Worm (Caenorhabditis elegans) whole organism, L2 larva: Measurements from ENCODE around the gene idpp-12.
A peak's percentile ranks its signal among the peaks of the same experiment; 100 is the strongest.
"Not testable (repeated sequence)": the region's sequence is repeated elsewhere in the genome, so short reads cannot be mapped to it uniquely, and the experiment has no call there.

Experiments
- C34F6.9 ChIP-seq: fragments of 150-350 bp; optimal IDR thresholded peaks from 2 replicates; lab custom pipeline; 2014; ENCODE audit warnings: missing biosample characterization, missing genetic modification characterization
- R02D3.7 ChIP-seq: fragments of 150-350 bp; optimal IDR thresholded peaks from 2 replicates; lab custom pipeline; 2014; ENCODE audit warnings: missing biosample characterization, missing genetic modification characterization
- Y55F3AM.14 ChIP-seq: fragments of 200-800 bp; sonication (Bioruptor generic); optimal IDR thresholded peaks from 2 replicates; lab custom pipeline; 2018; ENCODE audit warnings: mild to moderate bottlenecking, missing genetic modification characterization, missing compliant biosample characterization
- alr-1 ChIP-seq: fragments of 150-350 bp; optimal IDR thresholded peaks from 2 replicates; lab custom pipeline; 2014; ENCODE audit warnings: missing biosample characterization, missing genetic modification characterization
- aly-2 ChIP-seq: fragments of 150-350 bp; optimal IDR thresholded peaks from 2 replicates; lab custom pipeline; 2014; ENCODE audit warnings: missing biosample characterization, missing genetic modification characterization
- ama-1 ChIP-seq: fragments of 150-350 bp; optimal IDR thresholded peaks from 2 replicates; lab custom pipeline; 2018; ENCODE audit warnings: inconsistent platforms
- ceh-16 ChIP-seq: fragments of 150-350 bp; optimal IDR thresholded peaks from 2 replicates; lab custom pipeline; 2014; ENCODE audit warnings: missing biosample characterization, missing genetic modification characterization
- ceh-82 ChIP-seq: fragments of 150-350 bp; optimal IDR thresholded peaks from 2 replicates; lab custom pipeline; 2014; ENCODE audit warnings: missing biosample characterization, missing genetic modification characterization
- crh-2 ChIP-seq: sonication (generic microtip); optimal IDR thresholded peaks from 2 replicates; lab custom pipeline; 2017; ENCODE audit warnings: missing biosample characterization, missing genetic modification characterization
- egl-27 ChIP-seq: sonication (generic microtip); optimal IDR thresholded peaks from 3 replicates; lab custom pipeline; 2017; ENCODE audit warnings: missing biosample characterization, missing genetic modification reagents, missing genetic modification characterization
- elt-1 ChIP-seq: fragments of 150-350 bp; optimal IDR thresholded peaks from 2 replicates; lab custom pipeline; 2014; ENCODE audit warnings: missing biosample characterization, missing genetic modification characterization
- elt-3 ChIP-seq: sonication (generic microtip); optimal IDR thresholded peaks from 2 replicates; lab custom pipeline; 2017; ENCODE audit warnings: missing biosample characterization, missing genetic modification characterization
- fos-1 ChIP-seq: fragments of 150-350 bp; optimal IDR thresholded peaks from 2 replicates; lab custom pipeline; 2014; ENCODE audit warnings: missing biosample characterization, missing genetic modification characterization
- lin-11 ChIP-seq: fragments of 150-350 bp; sonication (generic microtip); optimal IDR thresholded peaks from 2 replicates; lab custom pipeline; 2014; ENCODE audit warnings: missing biosample characterization, missing genetic modification characterization, inconsistent platforms, mixed read lengths
- lin-13 ChIP-seq: fragments of 150-350 bp; optimal IDR thresholded peaks from 2 replicates; lab custom pipeline; 2014; ENCODE audit warnings: missing biosample characterization, missing genetic modification reagents, missing genetic modification characterization
- lin-39 ChIP-seq: fragments of 150-350 bp; optimal IDR thresholded peaks from 2 replicates; lab custom pipeline; 2014; ENCODE audit warnings: missing biosample characterization, missing genetic modification reagents, missing genetic modification characterization
- lsy-2 ChIP-seq, 2 experiments: fragments of 150-350 bp in 1 of 2; sonication (generic microtip) in 1 of 2; optimal IDR thresholded peaks; 2 replicates each; lab custom pipeline; 2014 to 2017; ENCODE audit warnings: missing biosample characterization in 2 of 2, missing genetic modification characterization in 2 of 2
- mbf-1 ChIP-seq: sonication (generic microtip); optimal IDR thresholded peaks from 2 replicates; lab custom pipeline; 2017; ENCODE audit warnings: missing biosample characterization, missing genetic modification characterization
- nhr-11 ChIP-seq: fragments of 150-350 bp; optimal IDR thresholded peaks from 2 replicates; lab custom pipeline; 2014; ENCODE audit warnings: missing biosample characterization, missing genetic modification characterization
- nhr-12 ChIP-seq: fragments of 150-350 bp; optimal IDR thresholded peaks from 2 replicates; lab custom pipeline; 2014; ENCODE audit warnings: missing biosample characterization, missing genetic modification characterization
- nhr-129 ChIP-seq: fragments of 150-350 bp; optimal IDR thresholded peaks from 2 replicates; lab custom pipeline; 2014; ENCODE audit warnings: missing biosample characterization, missing genetic modification characterization
- nhr-21 ChIP-seq: fragments of 150-350 bp; optimal IDR thresholded peaks from 2 replicates; lab custom pipeline; 2014; ENCODE audit warnings: missing biosample characterization, missing genetic modification characterization
- nhr-23 ChIP-seq: fragments of 150-350 bp; optimal IDR thresholded peaks from 2 replicates; lab custom pipeline; 2014; ENCODE audit warnings: missing biosample characterization, missing genetic modification reagents, missing genetic modification characterization
- nhr-237 ChIP-seq: fragments of 150-350 bp; optimal IDR thresholded peaks from 2 replicates; lab custom pipeline; 2014; ENCODE audit warnings: missing biosample characterization, missing genetic modification characterization
- nhr-25 ChIP-seq: fragments of 150-350 bp; sonication (generic microtip); optimal IDR thresholded peaks from 3 replicates; lab custom pipeline; 2014; ENCODE audit warnings: missing biosample characterization, missing genetic modification characterization
- nhr-6 ChIP-seq: fragments of 150-350 bp; optimal IDR thresholded peaks from 2 replicates; lab custom pipeline; 2014; ENCODE audit warnings: missing biosample characterization, missing genetic modification characterization
- nhr-77 ChIP-seq: fragments of 150-350 bp; optimal IDR thresholded peaks from 2 replicates; lab custom pipeline; 2014; ENCODE audit warnings: missing biosample characterization, missing genetic modification characterization
- peb-1 ChIP-seq: fragments of 150-350 bp; optimal IDR thresholded peaks from 2 replicates; lab custom pipeline; 2014; ENCODE audit warnings: missing biosample characterization, missing genetic modification characterization
- sem-4 ChIP-seq: fragments of 150-350 bp; optimal IDR thresholded peaks from 2 replicates; lab custom pipeline; 2014; ENCODE audit warnings: missing biosample characterization, missing genetic modification reagents, missing genetic modification characterization
- skn-1 ChIP-seq: sonication (generic microtip); optimal IDR thresholded peaks from 2 replicates; lab custom pipeline; 2017; ENCODE audit warnings: missing biosample characterization, missing genetic modification characterization
- sma-3 ChIP-seq: sonication (generic microtip); optimal IDR thresholded peaks from 2 replicates; lab custom pipeline; 2016; ENCODE audit warnings: missing genetic modification reagents, missing genetic modification characterization, missing compliant biosample characterization
- sma-9 ChIP-seq, 2 experiments: fragments of 150-350 bp in 1 of 2; sonication (generic microtip) in 1 of 2; optimal IDR thresholded peaks; 2 replicates each; lab custom pipeline; 2014 to 2016; ENCODE audit warnings: missing genetic modification characterization in 2 of 2, mild to moderate bottlenecking in 1 of 2, missing biosample characterization in 1 of 2, missing compliant biosample characterization in 1 of 2, missing genetic modification reagents in 1 of 2, moderate library complexity in 1 of 2
- unc-39 ChIP-seq: fragments of 150-350 bp; optimal IDR thresholded peaks from 2 replicates; lab custom pipeline; 2014; ENCODE audit warnings: missing biosample characterization, missing genetic modification characterization
- ztf-11 ChIP-seq: sonication (generic microtip); optimal IDR thresholded peaks from 2 replicates; lab custom pipeline; 2017; ENCODE audit warnings: missing biosample characterization, missing genetic modification characterization
- ztf-4 ChIP-seq: fragments of 150-350 bp; optimal IDR thresholded peaks from 2 replicates; lab custom pipeline; 2014; ENCODE audit warnings: missing biosample characterization, missing genetic modification characterization

idpp-12 gene

ce11 chrIV:3303690-3304089 is at the start of gene idpp-12:
Gene idpp-12, plus strand, starts transcription at chrIV:3303990.
- TF ChIP-seq ceh-82 (tag; lab: Kevin White, UChicago); unc-39 (tag; lab: Kevin White, UChicago); aly-2: not testable (repeated sequence)

DNA sequence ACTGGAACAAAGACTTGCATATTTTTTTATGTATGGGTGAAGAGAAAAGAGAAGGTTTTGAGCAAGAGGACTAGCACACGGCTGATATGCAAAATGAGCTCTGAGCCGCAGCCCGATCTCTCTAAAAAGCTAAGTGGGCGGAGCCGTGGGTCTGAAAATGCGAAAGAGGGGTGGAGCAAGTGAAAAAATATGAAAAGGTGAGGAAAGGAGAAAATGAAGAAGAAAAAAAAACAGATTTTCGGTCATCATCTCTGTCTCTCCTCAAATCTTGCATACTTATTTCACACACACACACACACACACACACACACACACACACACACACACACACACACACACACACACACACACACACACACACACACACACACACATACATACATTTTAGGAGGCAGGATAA is 49.3 kb upstream of the idpp-12 start, which contains the start of gene dmd-9:
dmd-9 (minus strand) TSS at position 101 of the 400 bp plus-strand sequence.
- TF ChIP-seq aly-2 = no peak
- TF ChIP-seq nhr-11 (tag; lab: Kevin White, UChicago) = no peak
- no peak for TF ChIP-seq nhr-237 (tag; lab: Kevin White, UChicago)
- no peak for TF ChIP-seq nhr-12 (tag; lab: Kevin White, UChicago)
- no peak for TF ChIP-seq R02D3.7
- no peak for TF ChIP-seq sem-4
- no peak for TF ChIP-seq egl-27
- TF ChIP-seq sma-9 (GFP tag; optimal IDR thresholded peaks at IDR 0.05; lab: Kevin White, UChicago) = no peak
- TF ChIP-seq sma-9 (tag; optimal IDR thresholded peaks at IDR 0.05; lab: Kevin White, UChicago) = no peak
- TF ChIP-seq nhr-25 (tag; lab: Kevin White, UChicago) = no peak
- TF ChIP-seq lin-13 (GFP tag; lab: Kevin White, UChicago) = no peak
- no peak for TF ChIP-seq ztf-11 (tag; lab: Kevin White, UChicago)
- TF ChIP-seq ztf-4 = no peak
- TF ChIP-seq C34F6.9 (tag; lab: Kevin White, UChicago) = no peak
- TF ChIP-seq peb-1 = no peak
- no peak for TF ChIP-seq mbf-1 (tag; lab: Kevin White, UChicago)
- TF ChIP-seq Y55F3AM.14 = no peak
- no peak for TF ChIP-seq ama-1 (lab: Kevin White, UChicago)
- TF ChIP-seq fos-1 = no peak
- no peak for TF ChIP-seq nhr-129
- TF ChIP-seq nhr-77 (tag; lab: Kevin White, UChicago) = no peak
- TF ChIP-seq, all 48 proteins: peak for 0

DNA sequence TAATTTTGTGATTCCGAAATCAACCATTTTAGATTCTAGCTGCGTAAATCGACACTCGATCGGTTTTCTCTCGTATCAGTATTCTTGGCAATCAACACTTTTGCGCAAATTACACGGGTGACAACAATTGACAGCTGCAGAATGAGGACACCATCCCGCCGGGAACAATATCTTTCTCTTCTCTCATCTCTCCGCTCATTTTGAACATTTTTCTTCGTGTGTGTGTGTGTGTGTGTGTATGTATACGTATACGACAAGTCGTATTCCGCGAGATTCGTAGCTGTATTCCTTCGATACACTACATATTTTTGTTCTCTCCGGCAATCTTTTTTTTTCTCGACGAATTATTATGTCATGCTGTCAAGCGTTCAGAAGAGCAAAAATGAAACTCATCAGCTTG is 46.9 kb upstream of the idpp-12 start:
- no peak for TF ChIP-seq sma-3
- TF ChIP-seq skn-1 (tag; lab: Kevin White, UChicago) = no peak
- no peak for TF ChIP-seq lsy-2 (tag; optimal IDR thresholded peaks at IDR 0.05; lab: Kevin White, UChicago)
- TF ChIP-seq nhr-21 = peak; percentile 9
- TF ChIP-seq lin-11 (tag; lab: Kevin White, UChicago) = no peak
- TF ChIP-seq nhr-77 (tag; lab: Kevin White, UChicago) = no peak
- no peak for TF ChIP-seq nhr-6 (tag; lab: Kevin White, UChicago)
- TF ChIP-seq, all 48 proteins: peak for 1

DNA sequence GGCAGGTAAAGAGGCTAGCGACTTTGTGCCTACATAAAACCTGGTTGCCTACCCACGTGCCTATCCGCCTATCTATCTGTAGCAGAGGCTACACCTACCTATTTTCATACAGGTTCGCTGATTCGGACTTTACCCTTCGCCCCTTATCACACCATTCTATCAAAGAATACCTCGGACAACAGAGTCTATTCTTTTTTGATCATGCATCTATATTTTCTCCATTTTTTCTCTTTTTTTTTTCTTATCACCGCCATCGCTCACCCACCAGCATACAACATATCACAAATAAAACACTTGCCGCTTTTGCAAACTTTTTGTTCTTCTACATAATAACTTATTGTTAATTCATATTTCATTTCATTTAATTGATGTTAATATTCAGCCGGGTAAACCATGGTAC is 45.3 kb upstream of the idpp-12 start, which contains the start of gene T26C12.1:
T26C12.1 (plus strand) TSS at position 383 of the 400 bp plus-strand sequence.
- peak; percentile 66 for TF ChIP-seq fos-1
- TF ChIP-seq peb-1 = no peak

DNA sequence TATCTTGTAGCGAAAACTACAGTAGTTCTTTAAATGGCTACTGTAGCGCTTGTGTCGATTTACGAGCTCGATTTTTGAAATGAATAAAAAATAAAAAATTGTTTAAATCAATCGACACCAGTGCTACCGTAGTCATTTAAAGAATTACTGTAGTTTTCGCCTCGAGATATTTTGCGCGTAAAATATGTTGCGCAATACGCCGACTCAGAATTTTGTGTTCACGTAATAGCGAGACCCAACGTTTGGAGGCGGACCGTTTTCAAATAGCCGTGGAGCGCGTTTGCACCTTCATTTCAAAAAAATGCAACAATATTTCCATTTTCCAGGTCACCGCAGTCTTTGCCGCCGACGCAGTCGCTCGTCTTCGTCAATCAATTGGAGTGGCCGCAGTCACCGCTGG is 43.6 kb upstream of the idpp-12 start:
- TF ChIP-seq nhr-11 (tag; lab: Kevin White, UChicago) (no peak), lsy-2 (tag; optimal IDR thresholded peaks at IDR 0.05; lab: Kevin White, UChicago) (no peak), ama-1 (lab: Kevin White, UChicago) (no peak), ceh-16 (tag; lab: Kevin White, UChicago) (no peak), nhr-12 (tag; lab: Kevin White, UChicago) (no peak), crh-2 (no peak), lin-39 (no peak), nhr-237 (tag; lab: Kevin White, UChicago) (no peak), ztf-4 (no peak), sma-3 (no peak), lin-11 (tag; lab: Kevin White, UChicago) (no peak), egl-27 (no peak), alr-1 (no peak), elt-3 (tag; lab: Kevin White, UChicago) (no peak), unc-39 (tag; lab: Kevin White, UChicago) (no peak), nhr-21 (no peak), aly-2 (no peak), ztf-11 (tag; lab: Kevin White, UChicago) (no peak), nhr-77 (tag; lab: Kevin White, UChicago) (no peak)

ce11 chrIV:3261761-3262160 is 42.0 kb upstream of the idpp-12 start:
- no peak for TF ChIP-seq nhr-23 (tag; lab: Kevin White, UChicago)
- TF ChIP-seq elt-1 (tag; lab: Kevin White, UChicago) = no peak
